Worm (Caenorhabditis elegans) whole organism, midembryonic: Measurements from ENCODE around the gene lron-10.

Experiments
- klf-2 ChIP-seq: fragments of 200-800 bp; sonication (Bioruptor generic); conservative IDR thresholded peaks from 2 replicates; pipeline ENCODE4 v1.3.6; 2022; ENCODE audit warnings: missing genetic modification reagents, missing genetic modification characterization, missing compliant biosample characterization
- med-1 ChIP-seq: sonication (generic microtip); optimal IDR thresholded peaks from 2 replicates; lab custom pipeline; 2017; ENCODE audit warnings: missing genetic modification characterization, mild to moderate bottlenecking, missing compliant biosample characterization, antibody characterized with exemption, missing genetic modification reagents; ENCODE audit not compliant: insufficient read depth

ce11 chrIII:10596387-10596786 is 24.8 kb downstream of the lron-10 start, which contains the start of gene Y39A1A.3:
- TF ChIP-seq klf-2 (GFP tag; lab: Robert Waterston, UW) (no peak), med-1 (GFP tag; lab: Kevin White, UChicago) (no peak)
